Fruit fly (Drosophila melanogaster): Measurements from ENCODE around the gene CG33644.

The CG33644 gene

dm6 chr2L:13548786-13549780 is 17.2 kb downstream of the CG33644 start, which contains the start of gene B4 (continued):
- no peak for TF ChIP-seq fd3F (GFP tag; optimal IDR thresholded peaks at IDR 0.05)
- TF ChIP-seq CG3838 (GFP tag; optimal IDR thresholded peaks at IDR 0.05): peak; percentile 23
- TF ChIP-seq CG11456 (GFP tag; IDR thresholded peaks at IDR 0.05): no peak
- peak; percentile 26 for TF ChIP-seq sd (tag; optimal IDR thresholded peaks at IDR 0.05)
- peak; percentile 62; the same call in 2 of the 3 replicates for TF ChIP-seq gce (GFP tag; IDR thresholded peaks at IDR 0.05)
- peak; percentile 51; the same call in 1 of the 2 replicates for TF ChIP-seq seq (GFP tag; IDR thresholded peaks at IDR 0.05)
- TF ChIP-seq Bteb2 (GFP tag; optimal IDR thresholded peaks at IDR 0.05): no peak
- peak; percentile 68 for TF ChIP-seq phol (tag; optimal IDR thresholded peaks at IDR 0.05)
- TF ChIP-seq sima (GFP tag; optimal IDR thresholded peaks at IDR 0.05): no peak
- no peak for TF ChIP-seq Hand (GFP tag; optimal IDR thresholded peaks at IDR 0.05)
- peak; percentile 59 for TF ChIP-seq Lhr (GFP tag; optimal IDR thresholded peaks at IDR 0.05)
- TF ChIP-seq Vsx1 (GFP tag; optimal IDR thresholded peaks at IDR 0.05): no peak
- TF ChIP-seq Dbx (GFP tag; IDR thresholded peaks at IDR 0.05): peak; percentile 76; the same call in 2 of the 3 replicates
- peak; percentile 72 for TF ChIP-seq rib (GFP tag; IDR thresholded peaks at IDR 0.05)
- no peak for TF ChIP-seq croc (GFP tag; conservative IDR thresholded peaks at IDR 0.05)
- no peak for TF ChIP-seq Optix (GFP tag; IDR thresholded peaks at IDR 0.05)
- TF ChIP-seq emc (GFP tag; optimal IDR thresholded peaks at IDR 0.05): peak; percentile 20
- TF ChIP-seq ac (GFP tag; optimal IDR thresholded peaks at IDR 0.05): no peak
- TF ChIP-seq CG11695 (GFP tag; IDR thresholded peaks at IDR 0.05): 0 out of 3 replicates have a peak, but pooled peaks have one; percentile 17
- TF ChIP-seq exex (tag; optimal IDR thresholded peaks at IDR 0.05): peak; percentile 4
- TF ChIP-seq zen2 (GFP tag; IDR thresholded peaks at IDR 0.05; ENCODE audit: partially characterized antibody): no peak
- no peak for TF ChIP-seq CG12942 (GFP tag; optimal IDR thresholded peaks at IDR 0.05)
- TF ChIP-seq CG15073 (GFP tag; optimal IDR thresholded peaks at IDR 0.05): no peak
- TF ChIP-seq Gug (GFP tag; IDR thresholded peaks at IDR 0.05): peak; percentile 27; the same call in 1 of the 4 replicates
- TF ChIP-seq Sox100B (GFP tag; optimal IDR thresholded peaks at IDR 0.05): no peak
- TF ChIP-seq CG32772 (GFP tag; IDR thresholded peaks at IDR 0.05): 0 out of 2 replicates have a peak, but pooled peaks have one; percentile 18
- TF ChIP-seq CG6175 (GFP tag; IDR thresholded peaks at IDR 0.05): peak; percentile 90; the same call in 2 of the 3 replicates
- TF ChIP-seq CG3065 (GFP tag; optimal IDR thresholded peaks at IDR 0.05): no peak
- no peak for TF ChIP-seq gt (GFP tag; IDR thresholded peaks at IDR 0.05)
- TF ChIP-seq sug (tag; optimal IDR thresholded peaks at IDR 0.05): peak; percentile 37
- TF ChIP-seq nmo (GFP tag; optimal IDR thresholded peaks at IDR 0.05): no peak
- TF ChIP-seq CG17359 (tag; optimal IDR thresholded peaks at IDR 0.05): peak; percentile 40
- TF ChIP-seq hkb (optimal IDR thresholded peaks at IDR 0.05): peak; percentile 34
- TF ChIP-seq hkb (GFP tag; IDR thresholded peaks at IDR 0.05): peak; percentile 51
- no peak for TF ChIP-seq CG7963 (GFP tag; IDR thresholded peaks at IDR 0.05; ENCODE audit: partially characterized antibody)
- 0 out of 3 replicates have a peak, but pooled peaks have one; percentile 31 for TF ChIP-seq knrl (GFP tag; IDR thresholded peaks at IDR 0.05; ENCODE audit: partially characterized antibody)
- peak; percentile 37 for TF ChIP-seq onecut (GFP tag; IDR thresholded peaks at IDR 0.05)
- TF ChIP-seq CG7987 (GFP tag; optimal IDR thresholded peaks at IDR 0.05): peak; percentile 81
- peak; percentile 4; the same call in 1 of the 2 replicates for TF ChIP-seq CG9932 (GFP tag; IDR thresholded peaks at IDR 0.05)
- peak; percentile 46; the same call in 1 of the 2 replicates for TF ChIP-seq CG31224 (GFP tag; IDR thresholded peaks at IDR 0.05)
- no peak for TF ChIP-seq twi (tag; optimal IDR thresholded peaks at IDR 0.05)
- TF ChIP-seq stwl (tag; optimal IDR thresholded peaks at IDR 0.05): no peak
- TF ChIP-seq sna (GFP tag; IDR thresholded peaks at IDR 0.05; ENCODE audit: partially characterized antibody): no peak
- peak; percentile 70 for TF ChIP-seq pzg (GFP tag; optimal IDR thresholded peaks at IDR 0.05)
- TF ChIP-seq bowl (GFP tag; IDR thresholded peaks at IDR 0.05): 0 out of 2 replicates have a peak, but pooled peaks have one; percentile 35
- no peak; the same call in 1 of the 2 replicates for TF ChIP-seq lmd (GFP tag; IDR thresholded peaks at IDR 0.05)
- TF ChIP-seq ase (GFP tag; IDR thresholded peaks at IDR 0.05): no peak
- peak; percentile 65 for TF ChIP-seq CG6765 (GFP tag; optimal IDR thresholded peaks at IDR 0.05)

Measured in whole organism, embryonic.